Worm (Caenorhabditis elegans) whole organism, late embryonic: ENCODE results near the gene F57F4.1.

ENCODE experiments used
- C08G9.2 ChIP-seq: sonication (generic microtip); optimal IDR thresholded peaks from 2 replicates; lab custom pipeline; 2016; ENCODE audit warnings: mild to moderate bottlenecking, missing genetic modification characterization, moderate library complexity, missing compliant biosample characterization
- K09A11.1 ChIP-seq: sonication (generic microtip); optimal IDR thresholded peaks from 2 replicates; lab custom pipeline; 2017; ENCODE audit warnings: antibody characterized with exemption, mild to moderate bottlenecking, missing genetic modification characterization, missing compliant biosample characterization; ENCODE audit not compliant: insufficient read depth
- T23F11.4 ChIP-seq: fragments of 200-800 bp; sonication (Bioruptor generic); optimal IDR thresholded peaks from 2 replicates; lab custom pipeline; 2018; ENCODE audit warnings: mild to moderate bottlenecking, missing genetic modification characterization, missing compliant biosample characterization
- ahr-1 ChIP-seq: sonication (generic microtip); optimal IDR thresholded peaks from 2 replicates; lab custom pipeline; 2016; ENCODE audit warnings: missing genetic modification characterization, missing compliant biosample characterization
- ama-1 ChIP-seq: fragments of 150-350 bp; optimal IDR thresholded peaks from 2 replicates; lab custom pipeline; 2014
- ceh-14 ChIP-seq: sonication (generic microtip); optimal IDR thresholded peaks from 2 replicates; lab custom pipeline; 2016; ENCODE audit warnings: missing genotype, missing genetic modification characterization, missing compliant biosample characterization
- ceh-2 ChIP-seq: sonication (generic microtip); optimal IDR thresholded peaks from 2 replicates; lab custom pipeline; 2016; ENCODE audit warnings: missing genotype, missing genetic modification characterization, missing compliant biosample characterization
- ceh-22 ChIP-seq: sonication (generic microtip); optimal IDR thresholded peaks from 2 replicates; lab custom pipeline; 2017; ENCODE audit warnings: missing biosample characterization, missing genetic modification characterization
- ceh-31 ChIP-seq: sonication (generic microtip); optimal IDR thresholded peaks from 2 replicates; lab custom pipeline; 2016; ENCODE audit warnings: missing genetic modification characterization, missing compliant biosample characterization
- ceh-34 ChIP-seq: sonication (generic microtip); optimal IDR thresholded peaks from 2 replicates; lab custom pipeline; 2016; ENCODE audit warnings: mild to moderate bottlenecking, missing genetic modification characterization, missing compliant biosample characterization
- ceh-45 ChIP-seq: fragments of 200-800 bp; sonication (Bioruptor generic); IDR thresholded peaks from 2 replicates; pipeline ENCODE4 v1.3.6; 2022; ENCODE audit warnings: missing genetic modification reagents, missing genetic modification characterization, missing compliant biosample characterization
- ceh-6 ChIP-seq: fragments of 200-800 bp; sonication (Bioruptor generic); optimal IDR thresholded peaks from 2 replicates; lab custom pipeline; 2018; ENCODE audit warnings: mild to moderate bottlenecking, missing genetic modification characterization, missing compliant biosample characterization
- dve-1 ChIP-seq: sonication (generic microtip); optimal IDR thresholded peaks from 2 replicates; lab custom pipeline; 2017; ENCODE audit warnings: antibody characterized with exemption, mild to moderate bottlenecking, missing genetic modification characterization, missing compliant biosample characterization
- elt-2 ChIP-seq: sonication (generic microtip); optimal IDR thresholded peaks from 2 replicates; lab custom pipeline; 2016; ENCODE audit warnings: missing genetic modification reagents, missing genetic modification characterization, missing compliant biosample characterization
- ets-4 ChIP-seq: sonication (generic microtip); optimal IDR thresholded peaks from 2 replicates; lab custom pipeline; 2016; ENCODE audit warnings: missing genetic modification characterization, missing compliant biosample characterization
- fkh-10 ChIP-seq: fragments of 150-350 bp; optimal IDR thresholded peaks from 2 replicates; lab custom pipeline; 2014; ENCODE audit warnings: missing biosample characterization, missing genetic modification reagents, missing genetic modification characterization
- gmeb-2 ChIP-seq: sonication (generic microtip); optimal IDR thresholded peaks from 2 replicates; lab custom pipeline; 2016; ENCODE audit warnings: missing genetic modification characterization, inconsistent platforms, missing compliant biosample characterization
- hlh-6 ChIP-seq: sonication (generic microtip); optimal IDR thresholded peaks from 2 replicates; lab custom pipeline; 2016; ENCODE audit warnings: missing genotype, missing genetic modification characterization, missing compliant biosample characterization
- madf-2 ChIP-seq: sonication (generic microtip); optimal IDR thresholded peaks from 2 replicates; lab custom pipeline; 2017; ENCODE audit warnings: missing genetic modification characterization, missing compliant biosample characterization
- npax-4 ChIP-seq: sonication (generic microtip); optimal IDR thresholded peaks from 2 replicates; lab custom pipeline; 2016; ENCODE audit warnings: missing genetic modification characterization, missing compliant biosample characterization
- pag-3 ChIP-seq: sonication (generic microtip); optimal IDR thresholded peaks from 2 replicates; lab custom pipeline; 2016; ENCODE audit warnings: missing compliant biosample characterization, missing genetic modification characterization, borderline replicate concordance
- pax-1 ChIP-seq: fragments of 150-350 bp; optimal IDR thresholded peaks from 2 replicates; lab custom pipeline; 2014; ENCODE audit warnings: missing biosample characterization, missing genetic modification characterization
- pha-2 ChIP-seq: sonication (generic microtip); optimal IDR thresholded peaks from 2 replicates; lab custom pipeline; 2017; ENCODE audit warnings: mild to moderate bottlenecking, missing genetic modification characterization, missing compliant biosample characterization
- pqm-1 ChIP-seq: sonication (generic microtip); optimal IDR thresholded peaks from 2 replicates; lab custom pipeline; 2016; ENCODE audit warnings: missing genetic modification characterization, missing compliant biosample characterization
- sdc-2 ChIP-seq: sonication (generic microtip); optimal IDR thresholded peaks from 2 replicates; lab custom pipeline; 2016; ENCODE audit warnings: missing genotype, missing genetic modification characterization, missing compliant biosample characterization
- sox-4 ChIP-seq: sonication (generic microtip); optimal IDR thresholded peaks from 2 replicates; lab custom pipeline; 2017; ENCODE audit warnings: mild to moderate bottlenecking, missing genetic modification characterization, inconsistent platforms, missing compliant biosample characterization
- unc-42 ChIP-seq: sonication (generic microtip); optimal IDR thresholded peaks from 2 replicates; lab custom pipeline; 2016; ENCODE audit warnings: missing genotype, missing genetic modification characterization, missing compliant biosample characterization
- unc-55 ChIP-seq: sonication (generic microtip); optimal IDR thresholded peaks from 2 replicates; lab custom pipeline; 2017; ENCODE audit warnings: missing biosample characterization, missing genetic modification reagents, missing genetic modification characterization
- unc-86 ChIP-seq: sonication (generic microtip); optimal IDR thresholded peaks from 2 replicates; lab custom pipeline; 2016; ENCODE audit warnings: missing genetic modification characterization, missing compliant biosample characterization
- zip-5 ChIP-seq: sonication (generic microtip); optimal IDR thresholded peaks from 2 replicates; lab custom pipeline; 2016; ENCODE audit warnings: missing genetic modification characterization, missing compliant biosample characterization
- ztf-16 ChIP-seq: sonication (generic microtip); optimal IDR thresholded peaks from 2 replicates; lab custom pipeline; 2017; ENCODE audit warnings: missing genetic modification characterization, missing compliant biosample characterization

The F57F4.1 gene

DNA sequence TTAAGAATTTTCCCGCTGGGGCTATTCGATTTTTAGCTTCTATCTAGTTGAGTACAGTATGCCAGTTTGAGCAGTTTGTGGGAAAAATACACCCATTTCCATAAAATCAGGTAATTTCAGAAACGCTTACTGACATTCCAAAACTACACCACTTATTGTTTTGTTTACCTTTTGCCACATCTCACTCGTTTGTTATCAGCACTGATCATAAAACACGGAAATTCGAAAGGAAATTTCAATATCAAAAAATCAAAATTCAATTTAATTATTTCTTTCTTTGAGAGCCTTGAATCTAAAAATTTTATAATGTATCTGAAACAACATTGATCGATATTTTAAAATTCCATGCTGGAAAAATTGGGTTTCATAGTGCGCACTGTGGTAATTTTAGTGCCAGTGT is 10.3 kb downstream of the F57F4.1 start:
- no peak for TF ChIP-seq pqm-1
- no peak for TF ChIP-seq ets-4 (tag; lab: Kevin White, UChicago)
- no peak for TF ChIP-seq ceh-14 (tag; lab: Kevin White, UChicago)
- TF ChIP-seq hlh-6 (tag; lab: Kevin White, UChicago) = no peak
- TF ChIP-seq fkh-10 (GFP tag; lab: Kevin White, UChicago) = no peak
- no peak for TF ChIP-seq ceh-34 (tag; lab: Kevin White, UChicago)
- no peak for TF ChIP-seq pag-3 (tag; lab: Kevin White, UChicago)
- TF ChIP-seq ceh-31 (tag; lab: Kevin White, UChicago) = no peak
- TF ChIP-seq unc-55 (GFP tag; lab: Kevin White, UChicago) = no peak
- TF ChIP-seq K09A11.1 (tag; lab: Kevin White, UChicago) = no peak
- no peak for TF ChIP-seq ztf-16 (tag; lab: Kevin White, UChicago)
- TF ChIP-seq, all 69 proteins: peak for 0

DNA sequence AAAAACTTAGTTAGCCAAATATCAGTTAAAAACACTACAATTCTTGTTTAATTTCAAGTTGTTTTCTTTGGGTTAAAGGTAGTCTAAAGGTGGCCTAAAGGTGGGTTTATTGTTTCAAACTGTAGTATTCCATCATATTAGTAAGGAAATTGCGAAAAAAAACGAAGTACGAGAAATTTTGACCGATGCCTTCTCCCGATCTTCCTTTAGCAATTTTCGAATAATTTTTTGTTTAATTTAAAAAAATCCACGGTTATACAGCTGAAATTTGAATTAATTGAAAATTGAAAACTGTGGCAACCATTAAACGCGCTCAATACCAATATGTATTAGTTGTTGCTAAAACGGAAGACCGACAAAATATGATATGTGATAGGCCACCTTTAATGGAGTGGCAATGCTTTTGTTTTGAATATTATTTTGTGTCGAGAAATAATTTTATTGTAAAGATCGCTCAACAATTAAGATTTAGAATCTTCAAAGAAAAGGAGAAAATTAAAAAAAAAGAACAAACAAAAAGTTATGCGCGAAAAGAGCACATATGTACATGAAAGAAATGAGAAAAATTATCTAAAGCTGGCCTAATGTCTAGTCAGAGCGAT is 10.8 kb downstream of the F57F4.1 start:
- no peak for TF ChIP-seq C08G9.2 (tag; lab: Kevin White, UChicago)

- TF ChIP-seq unc-55 (GFP tag; lab: Kevin White, UChicago) (no peak), gmeb-2 (tag; lab: Kevin White, UChicago) (no peak), elt-2 (tag; lab: Kevin White, UChicago) (peak; percentile 13)
Measured at ce11 chrV:6407587-6407986, 17.3 kb downstream of the F57F4.1 start.

- TF ChIP-seq pha-2 (no peak), madf-2 (tag; lab: Kevin White, UChicago) (no peak), ceh-6 (no peak), npax-4 (tag; lab: Kevin White, UChicago) (no peak), pax-1 (tag; lab: Kevin White, UChicago) (no peak), gmeb-2 (tag; lab: Kevin White, UChicago) (no peak), ama-1 (no peak), ceh-22 (tag; lab: Kevin White, UChicago) (no peak), elt-2 (tag; lab: Kevin White, UChicago) (no peak), ets-4 (tag; lab: Kevin White, UChicago) (no peak), sox-4 (tag; lab: Kevin White, UChicago) (no peak), K09A11.1 (tag; lab: Kevin White, UChicago) (no peak), sdc-2 (tag; lab: Kevin White, UChicago) (no peak), unc-42 (tag; lab: Kevin White, UChicago) (no peak), unc-86 (tag; lab: Kevin White, UChicago) (no peak), T23F11.4 (no peak), ceh-2 (tag; lab: Kevin White, UChicago) (no peak), ceh-45 (GFP tag; lab: Robert Waterston, UW) (no peak)
Measured at ce11 chrV:6408733-6409227, 18.5 kb downstream of the F57F4.1 start, which contains the start of gene bcf-1. bcf-1 (minus strand) TSS chrV:6408783.

DNA sequence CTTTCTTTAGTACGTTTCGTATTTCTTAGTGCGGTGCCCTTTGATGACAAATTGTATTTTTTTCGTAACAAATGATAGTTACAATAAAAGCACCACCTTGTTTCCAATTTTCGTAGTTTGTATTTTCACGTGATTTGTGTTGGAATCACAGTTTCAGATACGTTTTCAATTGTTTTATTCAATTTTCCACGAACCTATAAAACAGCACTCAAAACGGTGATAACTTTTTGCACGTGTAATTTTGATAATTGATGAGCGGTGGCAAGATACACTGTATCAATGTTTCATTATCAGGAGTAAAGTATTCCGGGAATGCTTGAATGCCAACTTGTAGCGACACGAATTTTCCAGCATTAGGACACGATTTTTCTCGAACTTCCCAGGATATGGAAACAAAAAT is 20.9 kb downstream of the F57F4.1 start:
- TF ChIP-seq zip-5 (tag; lab: Kevin White, UChicago) (no peak), dve-1 (tag; lab: Kevin White, UChicago) (no peak), elt-2 (tag; lab: Kevin White, UChicago) (peak; percentile 24), ahr-1 (tag; lab: Kevin White, UChicago) (no peak)

DNA sequence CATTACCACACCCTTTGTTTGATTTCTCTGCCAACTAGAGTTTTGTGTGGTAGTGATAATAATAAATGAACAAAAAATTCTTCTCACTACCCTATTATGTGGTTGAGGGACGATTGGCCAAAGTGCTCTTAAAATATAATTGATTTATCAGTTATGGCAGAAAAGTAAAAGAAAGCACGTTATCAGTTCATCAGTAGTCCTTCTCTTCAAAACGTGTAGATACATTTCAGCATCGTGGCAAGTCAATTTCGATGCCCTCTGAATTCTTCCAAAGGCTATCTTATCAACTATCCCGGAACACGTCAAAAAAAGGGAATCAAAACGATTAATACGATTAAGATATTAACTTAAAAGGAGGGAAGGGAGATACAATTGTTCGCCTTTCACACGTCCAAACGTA is 22.8 kb downstream of the F57F4.1 start:
- TF ChIP-seq elt-2 (tag; lab: Kevin White, UChicago) (peak; percentile 54), pha-2 (no peak)
- TF ChIP-seq, all 69 proteins: peak for 1
